Worm (Caenorhabditis elegans) whole organism, L3 larva: ENCODE data around the gene F23H12.10.

Source experiments
- R02D3.7 ChIP-seq: fragments of 150-350 bp; optimal IDR thresholded peaks from 2 replicates; lab custom pipeline; 2014; ENCODE audit warnings: missing biosample characterization, missing genetic modification characterization
- ama-1 ChIP-seq: fragments of 150-350 bp; optimal IDR thresholded peaks from 2 replicates; lab custom pipeline; 2018
- ceh-16 ChIP-seq: sonication (generic microtip); optimal IDR thresholded peaks from 2 replicates; lab custom pipeline; 2017; ENCODE audit warnings: missing biosample characterization, missing genetic modification characterization
- ceh-28 ChIP-seq: fragments of 150-350 bp; optimal IDR thresholded peaks from 2 replicates; lab custom pipeline; 2014; ENCODE audit warnings: missing biosample characterization, missing genetic modification reagents, missing genetic modification characterization
- daf-12 ChIP-seq: fragments of 150-350 bp; optimal IDR thresholded peaks from 2 replicates; lab custom pipeline; 2014; ENCODE audit warnings: missing biosample characterization, missing genetic modification reagents, missing genetic modification characterization
- egl-27 ChIP-seq: sonication (generic microtip); optimal IDR thresholded peaks from 4 replicates; lab custom pipeline; 2017; ENCODE audit warnings: missing biosample characterization, missing genetic modification reagents, missing genetic modification characterization
- elt-1 ChIP-seq: fragments of 150-350 bp; optimal IDR thresholded peaks from 2 replicates; lab custom pipeline; 2014; ENCODE audit warnings: missing biosample characterization, missing genetic modification characterization
- elt-3 ChIP-seq, 3 experiments: fragments of 150-350 bp in 1 of 3; sonication (generic microtip) in 2 of 3; optimal IDR thresholded peaks; 2 replicates in 2 of 3; 4 replicates in 1 of 3; lab custom pipeline; 2014 to 2017; ENCODE audit warnings: missing biosample characterization in 3 of 3, missing genetic modification characterization in 3 of 3
- eor-1 ChIP-seq, 2 experiments: fragments of 150-350 bp; optimal IDR thresholded peaks; 2 replicates each; lab custom pipeline; 2014 to 2018; ENCODE audit warnings: missing biosample characterization in 2 of 2, missing genetic modification characterization in 2 of 2
- fkh-10 ChIP-seq: sonication (generic microtip); optimal IDR thresholded peaks from 2 replicates; lab custom pipeline; 2017; ENCODE audit warnings: missing biosample characterization, missing genetic modification reagents, missing genetic modification characterization
- fkh-2 ChIP-seq: fragments of 150-350 bp; optimal IDR thresholded peaks from 2 replicates; lab custom pipeline; 2014; ENCODE audit warnings: missing biosample characterization, missing genetic modification reagents, missing genetic modification characterization
- fos-1 ChIP-seq: fragments of 150-350 bp; optimal IDR thresholded peaks from 2 replicates; lab custom pipeline; 2014; ENCODE audit warnings: missing biosample characterization, missing genetic modification characterization
- jun-1 ChIP-seq: fragments of 150-350 bp; optimal IDR thresholded peaks from 2 replicates; lab custom pipeline; 2014; ENCODE audit warnings: missing biosample characterization, missing genetic modification reagents, missing genetic modification characterization
- lin-15B ChIP-seq: fragments of 150-350 bp; optimal IDR thresholded peaks from 2 replicates; lab custom pipeline; 2014; ENCODE audit warnings: missing biosample characterization, missing genetic modification characterization
- lin-39 ChIP-seq: fragments of 150-350 bp; optimal IDR thresholded peaks from 2 replicates; lab custom pipeline; 2018; ENCODE audit warnings: missing biosample characterization, missing genetic modification reagents, missing genetic modification characterization
- lsy-12 ChIP-seq: sonication (generic microtip); optimal IDR thresholded peaks from 2 replicates; lab custom pipeline; 2016; ENCODE audit warnings: mild to moderate bottlenecking, missing genetic modification characterization, missing compliant biosample characterization
- mdl-1 ChIP-seq: fragments of 150-350 bp; optimal IDR thresholded peaks from 2 replicates; lab custom pipeline; 2014; ENCODE audit warnings: missing biosample characterization, missing genetic modification characterization
- mml-1 ChIP-seq: fragments of 150-350 bp; sonication (generic microtip); optimal IDR thresholded peaks from 3 replicates; lab custom pipeline; 2014; ENCODE audit warnings: missing biosample characterization, missing genetic modification characterization
- nfya-1 ChIP-seq: sonication (generic microtip); optimal IDR thresholded peaks from 2 replicates; lab custom pipeline; 2017; ENCODE audit warnings: missing genetic modification characterization, mild to moderate bottlenecking, missing compliant biosample characterization, antibody characterized with exemption, moderate library complexity; ENCODE audit not compliant: insufficient read depth
- nhr-11 ChIP-seq: fragments of 150-350 bp; optimal IDR thresholded peaks from 2 replicates; lab custom pipeline; 2014; ENCODE audit warnings: missing biosample characterization, missing genetic modification characterization
- nhr-12 ChIP-seq: fragments of 150-350 bp; optimal IDR thresholded peaks from 2 replicates; lab custom pipeline; 2014; ENCODE audit warnings: missing biosample characterization, missing genetic modification characterization
- nhr-237 ChIP-seq: fragments of 150-350 bp; optimal IDR thresholded peaks from 2 replicates; lab custom pipeline; 2014; ENCODE audit warnings: missing biosample characterization, missing genetic modification characterization
- nhr-25 ChIP-seq: sonication (generic microtip); optimal IDR thresholded peaks from 2 replicates; lab custom pipeline; 2017; ENCODE audit warnings: missing biosample characterization, missing genetic modification characterization
- nhr-67 ChIP-seq: fragments of 150-350 bp; optimal IDR thresholded peaks from 2 replicates; lab custom pipeline; 2014; ENCODE audit warnings: missing biosample characterization, missing genetic modification characterization
- nhr-76 ChIP-seq: fragments of 150-350 bp; sonication (generic microtip); optimal IDR thresholded peaks from 5 replicates; lab custom pipeline; 2014; ENCODE audit warnings: missing biosample characterization, missing genetic modification characterization
- pha-4 ChIP-seq: fragments of 150-350 bp; optimal IDR thresholded peaks from 2 replicates; lab custom pipeline; 2014; ENCODE audit warnings: missing biosample characterization, missing genetic modification reagents, missing genetic modification characterization
- pqm-1 ChIP-seq: fragments of 150-350 bp; optimal IDR thresholded peaks from 2 replicates; lab custom pipeline; 2017; ENCODE audit warnings: missing biosample characterization, missing genetic modification characterization, inconsistent platforms
- sea-2 ChIP-seq: fragments of 150-350 bp; sonication (generic microtip); optimal IDR thresholded peaks from 4 replicates; lab custom pipeline; 2014; ENCODE audit warnings: missing biosample characterization, missing genetic modification reagents, missing genetic modification characterization
- skn-1 ChIP-seq: fragments of 150-350 bp; optimal IDR thresholded peaks from 2 replicates; lab custom pipeline; 2014; ENCODE audit warnings: missing biosample characterization, missing genetic modification characterization
- snpc-4 ChIP-seq: fragments of 150-350 bp; optimal IDR thresholded peaks from 2 replicates; lab custom pipeline; 2014; ENCODE audit warnings: missing biosample characterization, missing genetic modification characterization
- tbx-2 ChIP-seq: sonication (generic microtip); optimal IDR thresholded peaks from 2 replicates; lab custom pipeline; 2016; ENCODE audit warnings: mild to moderate bottlenecking, missing genetic modification characterization, missing compliant biosample characterization
- unc-39 ChIP-seq: sonication (generic microtip); optimal IDR thresholded peaks from 4 replicates; lab custom pipeline; 2017; ENCODE audit warnings: missing biosample characterization, missing genetic modification characterization
- unc-62 ChIP-seq: fragments of 150-350 bp; sonication (generic microtip); optimal IDR thresholded peaks from 4 replicates; lab custom pipeline; 2014; ENCODE audit warnings: missing biosample characterization, missing genetic modification reagents, missing genetic modification characterization
- zag-1 ChIP-seq: fragments of 150-350 bp; optimal IDR thresholded peaks from 2 replicates; lab custom pipeline; 2014; ENCODE audit warnings: missing biosample characterization, missing genetic modification characterization
- ztf-11 ChIP-seq: fragments of 150-350 bp; optimal IDR thresholded peaks from 2 replicates; lab custom pipeline; 2014; ENCODE audit warnings: missing biosample characterization, missing genetic modification characterization
- ztf-4 ChIP-seq: fragments of 150-350 bp; optimal IDR thresholded peaks from 2 replicates; lab custom pipeline; 2014; ENCODE audit warnings: missing biosample characterization, missing genetic modification characterization

Gene F23H12.10

ce11 chrV:12371386-12371785 lies 2.7 kb downstream of the F23H12.10 start, which contains the start of gene F23H12.7:
F23H12.7 (plus strand) TSS chrV:12371686.
- TF ChIP-seq fkh-10 (GFP tag; lab: Kevin White, UChicago): no peak
- no peak for TF ChIP-seq fkh-2 (tag; lab: Kevin White, UChicago)
- no peak for TF ChIP-seq daf-12
- no peak for TF ChIP-seq nfya-1 (tag; lab: Kevin White, UChicago)
- no peak for TF ChIP-seq ceh-16 (tag; lab: Kevin White, UChicago)
- no peak for TF ChIP-seq ztf-11 (tag; lab: Kevin White, UChicago)
- no peak for TF ChIP-seq mdl-1
- no peak for TF ChIP-seq R02D3.7
- no peak for TF ChIP-seq eor-1 (tag; optimal IDR thresholded peaks at IDR 0.05; lab: Kevin White, UChicago)
- no peak for TF ChIP-seq elt-1 (tag; lab: Kevin White, UChicago)
- no peak for TF ChIP-seq nhr-76 (tag; lab: Kevin White, UChicago)
- no peak for TF ChIP-seq mml-1 (tag; lab: Kevin White, UChicago)
- no peak for TF ChIP-seq lin-39 (tag; lab: Kevin White, UChicago)
- no peak for TF ChIP-seq ama-1
- no peak for TF ChIP-seq ztf-4
- no peak for TF ChIP-seq unc-39 (tag; lab: Kevin White, UChicago)
- no peak for TF ChIP-seq zag-1 (tag; lab: Kevin White, UChicago)
- TF ChIP-seq nhr-25 (tag; lab: Kevin White, UChicago): no peak
- TF ChIP-seq, all 47 proteins: peak for 0

ce11 chrV:12369437-12369836 lies 4.6 kb downstream of the F23H12.10 start, which contains the start of gene gcy-13:
gcy-13 (minus strand) TSS chrV:12369537.
- no peak for TF ChIP-seq elt-1 (tag; lab: Kevin White, UChicago)
- no peak for TF ChIP-seq mml-1 (tag; lab: Kevin White, UChicago)
- no peak for TF ChIP-seq tbx-2 (tag; lab: Kevin White, UChicago)
- no peak for TF ChIP-seq eor-1 (tag; optimal IDR thresholded peaks at IDR 0.05; lab: Kevin White, UChicago)
- no peak for TF ChIP-seq skn-1
- TF ChIP-seq lin-15B (tag; lab: Kevin White, UChicago): no peak
- no peak for TF ChIP-seq fkh-2 (tag; lab: Kevin White, UChicago)
- TF ChIP-seq pqm-1 (tag; lab: Kevin White, UChicago): no peak

- TF ChIP-seq fkh-10 (GFP tag; lab: Kevin White, UChicago) (no peak), lin-39 (tag; lab: Kevin White, UChicago) (no peak), pha-4 (tag; lab: Kevin White, UChicago) (peak; percentile 81), mml-1 (tag; lab: Kevin White, UChicago) (no peak), elt-1 (tag; lab: Kevin White, UChicago) (no peak)
Measured at ce11 chrV:12365104-12365503, 9.0 kb downstream of the F23H12.10 start, which contains the start of gene fipr-2. fipr-2 (plus strand) TSS chrV:12365348.

- TF ChIP-seq nfya-1 (tag; lab: Kevin White, UChicago) (no peak), sea-2 (no peak), egl-27 (tag; lab: Kevin White, UChicago) (no peak), ceh-28 (tag; lab: Kevin White, UChicago) (no peak), ceh-16 (tag; lab: Kevin White, UChicago) (no peak), skn-1 (no peak), nhr-237 (no peak), mdl-1 (no peak), elt-3 (tag; optimal IDR thresholded peaks at IDR 0.05; lab: Kevin White, UChicago) (no peak), ztf-11 (tag; lab: Kevin White, UChicago) (no peak), lsy-12 (tag; lab: Kevin White, UChicago) (no peak), tbx-2 (tag; lab: Kevin White, UChicago) (no peak), jun-1 (no peak)
- TF ChIP-seq, all 47 proteins: peak for 0
Measured at ce11 chrV:12361644-12362043, 12.4 kb downstream of the F23H12.10 start, which contains the start of gene fipr-1. fipr-1 (minus strand) TSS chrV:12361744.

- TF ChIP-seq zag-1 (tag; lab: Kevin White, UChicago) (no peak), nhr-76 (tag; lab: Kevin White, UChicago) (no peak), daf-12 (no peak), pha-4 (tag; lab: Kevin White, UChicago) (no peak), lsy-12 (tag; lab: Kevin White, UChicago) (no peak), nhr-11 (tag; lab: Kevin White, UChicago) (no peak), unc-62 (GFP tag; lab: Kevin White, UChicago) (no peak), mdl-1 (no peak), ztf-4 (no peak), snpc-4 (no peak), lin-39 (tag; lab: Kevin White, UChicago) (no peak), nhr-237 (no peak), nhr-67 (tag; lab: Kevin White, UChicago) (no peak), fos-1 (tag; lab: Kevin White, UChicago) (no peak), mml-1 (tag; lab: Kevin White, UChicago) (no peak), elt-3 (tag; optimal IDR thresholded peaks at IDR 0.05; lab: Kevin White, UChicago) (no peak), unc-39 (tag; lab: Kevin White, UChicago) (no peak), nhr-12 (tag; lab: Kevin White, UChicago) (no peak)
Measured at ce11 chrV:12358347-12358746, 15.7 kb downstream of the F23H12.10 start, which contains the start of gene F23H12.5. F23H12.5 (plus strand) TSS chrV:12358647.
